Worm (Caenorhabditis elegans) whole organism, dauer: ENCODE data around the gene str-139.

Experiments
- unc-62 ChIP-seq: sonication (generic microtip); optimal IDR thresholded peaks from 2 replicates; lab custom pipeline; 2017; ENCODE audit warnings: missing biosample characterization, missing genetic modification reagents, missing genetic modification characterization

The str-139 gene

ce11 chrV:8028825-8029489 is 33.0 kb downstream of the str-139 start, which contains the start of gene oma-2:
TSS of gene oma-2 (plus strand) at chrV:8029439.
- no peak for TF ChIP-seq unc-62 (GFP tag; lab: Kevin White, UChicago)

- no peak for TF ChIP-seq unc-62 (GFP tag; lab: Kevin White, UChicago)
These were observed 34.4 kb downstream of the str-139 start for ce11 chrV:8027429-8028142.

- no peak for TF ChIP-seq unc-62 (GFP tag; lab: Kevin White, UChicago)
These were observed 35.6 kb downstream of the str-139 start, which contains the start of gene F43H9.4 for ce11 chrV:8026343-8026742. TSS of gene F43H9.4 (plus strand) at chrV:8026708.

- no peak for TF ChIP-seq unc-62 (GFP tag; lab: Kevin White, UChicago)
These were observed 36.7 kb downstream of the str-139 start for ce11 chrV:8025259-8025658.

ce11 chrV:8024752-8025151 is 37.2 kb downstream of the str-139 start, which contains the start of gene F43H9.3:
TSS of gene F43H9.3 (minus strand) at chrV:8024940.
- no peak for TF ChIP-seq unc-62 (GFP tag; lab: Kevin White, UChicago)

- no peak for TF ChIP-seq unc-62 (GFP tag; lab: Kevin White, UChicago)
These were observed 39.9 kb downstream of the str-139 start, which contains the start of gene ech-3 for ce11 chrV:8022040-8022439. TSS of gene ech-3 (plus strand) at chrV:8022217.

ce11 chrV:8019783-8020182 is 42.2 kb downstream of the str-139 start:
- TF ChIP-seq unc-62 (GFP tag; lab: Kevin White, UChicago), result no peak

- TF ChIP-seq unc-62 (GFP tag; lab: Kevin White, UChicago), result no peak
These were observed 43.1 kb downstream of the str-139 start for ce11 chrV:8018919-8019318.

ce11 chrV:8017924-8018323 is 44.0 kb downstream of the str-139 start:
- TF ChIP-seq unc-62 (GFP tag; lab: Kevin White, UChicago), result no peak

- TF ChIP-seq unc-62 (GFP tag; lab: Kevin White, UChicago), result no peak
These were observed 45.0 kb downstream of the str-139 start, which contains the start of gene sptl-2 for ce11 chrV:8016928-8017327. TSS of gene sptl-2 (plus strand) at chrV:8017207.

ce11 chrV:8013901-8014388 is 48.0 kb downstream of the str-139 start, which contains the start of gene Y97E10AR.6:
TSS of gene Y97E10AR.6 (minus strand) at chrV:8013951.
- TF ChIP-seq unc-62 (GFP tag; lab: Kevin White, UChicago), result no peak

- no peak for TF ChIP-seq unc-62 (GFP tag; lab: Kevin White, UChicago)
These were observed 49.9 kb downstream of the str-139 start, which contains the start of gene rpb-9 for ce11 chrV:8012032-8012431. TSS of gene rpb-9 (minus strand) at chrV:8012345.
